Worm (Caenorhabditis elegans) whole organism, young adult: ENCODE results near the gene spas-1.

ENCODE experiments used
- lin-40 ChIP-seq: sonication (generic microtip); optimal IDR thresholded peaks from 2 replicates; lab custom pipeline; 2016; ENCODE audit warnings: missing genetic modification characterization, mild to moderate bottlenecking, missing compliant biosample characterization, missing genotype, missing genetic modification reagents
- ztf-6 ChIP-seq: fragments of 200-800 bp; sonication (Bioruptor generic); IDR thresholded peaks from 2 replicates; pipeline ENCODE4 v1.3.6; 2022; ENCODE audit warnings: missing genetic modification reagents, missing genetic modification characterization, missing compliant biosample characterization

DNA sequence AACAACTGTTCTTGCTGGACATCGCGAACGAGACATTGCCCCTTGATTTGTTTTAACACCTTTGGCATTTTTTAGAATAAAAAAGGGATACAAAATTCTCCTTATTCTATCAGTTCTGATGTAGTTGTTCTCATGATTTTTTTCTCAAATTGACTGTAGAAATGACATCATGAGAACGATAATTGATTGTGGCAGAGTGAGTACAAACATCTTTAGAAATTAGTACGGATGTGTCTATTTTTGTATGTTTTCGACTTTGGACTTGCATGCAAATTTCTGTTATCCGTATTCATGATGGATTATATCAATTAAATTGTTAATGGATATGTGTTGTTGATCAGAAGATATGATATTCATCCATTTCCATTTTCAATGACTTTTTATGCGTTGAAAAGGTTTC, 27.4 kb upstream of the spas-1 start:
- TF ChIP-seq lin-40 (tag; lab: Kevin White, UChicago) (no peak), ztf-6 (GFP tag; lab: Robert Waterston, UW) (no peak)
